Fruit fly (Drosophila melanogaster) whole organism, wandering third instar larva: ENCODE measurements around the gene CG43739.

Experiments
- Abd-B ChIP-seq: fragments of >200 bp; optimal IDR thresholded peaks from 2 replicates; lab custom pipeline; 2017; ENCODE audit warnings: missing biosample characterization, missing genetic modification characterization
- CG32264 ChIP-seq: fragments of 200-800 bp; sonication (Bioruptor generic); optimal IDR thresholded peaks from 2 replicates; lab custom pipeline; 2016; ENCODE audit warnings: missing biosample characterization, missing genetic modification characterization
- CG9705 ChIP-seq: fragments of 200-800 bp; sonication (Bioruptor generic); optimal IDR thresholded peaks from 2 replicates; lab custom pipeline; 2018; ENCODE audit warnings: missing biosample characterization, mild to moderate bottlenecking, missing genetic modification characterization
- CrebA ChIP-seq: fragments of 200-800 bp; sonication (Bioruptor generic); optimal IDR thresholded peaks from 2 replicates; lab custom pipeline; 2016; ENCODE audit warnings: missing biosample characterization, mild to moderate bottlenecking, missing genetic modification characterization, borderline replicate concordance
- Dfd ChIP-seq: fragments of >200 bp; optimal IDR thresholded peaks from 2 replicates; lab custom pipeline; 2017; ENCODE audit warnings: missing biosample characterization, missing genetic modification characterization
- Dif ChIP-seq: fragments of 200-275, 200-300 bp; sonication (Bioruptor generic); optimal IDR thresholded peaks from 2 replicates; lab custom pipeline; 2018; ENCODE audit warnings: missing biosample characterization, missing genetic modification characterization; ENCODE audit not compliant: partially characterized antibody
- GATAd ChIP-seq: sonication (Bioruptor generic); optimal IDR thresholded peaks from 2 replicates; lab custom pipeline; 2016; ENCODE audit warnings: missing biosample characterization, missing genetic modification characterization
- HLH106 ChIP-seq: fragments of 200-800 bp; optimal IDR thresholded peaks from 3 replicates; lab custom pipeline; 2019; ENCODE audit warnings: missing biosample characterization, mild to moderate bottlenecking, missing genetic modification characterization, moderate library complexity
- Hnf4 ChIP-seq: fragments of 200-800 bp; sonication (Bioruptor generic); optimal IDR thresholded peaks from 2 replicates; lab custom pipeline; 2016; ENCODE audit warnings: missing biosample characterization, mild to moderate bottlenecking, missing genetic modification characterization
- Hr78 ChIP-seq: fragments of >200 bp; optimal IDR thresholded peaks from 2 replicates; lab custom pipeline; 2017; ENCODE audit warnings: missing biosample characterization, missing genetic modification characterization
- Hr83 ChIP-seq: fragments of 200-300 bp; sonication (Bioruptor generic); optimal IDR thresholded peaks from 2 replicates; lab custom pipeline; 2016; ENCODE audit warnings: missing biosample characterization, mild to moderate bottlenecking, missing genetic modification characterization, moderate library complexity; ENCODE audit not compliant: poor library complexity, severe bottlenecking
- Jra ChIP-seq: sonication (Bioruptor generic); optimal IDR thresholded peaks from 2 replicates; lab custom pipeline; 2016; ENCODE audit warnings: missing biosample characterization, missing genetic modification characterization
- Mio ChIP-seq: sonication (Bioruptor generic); optimal IDR thresholded peaks from 2 replicates; lab custom pipeline; 2016; ENCODE audit warnings: missing biosample characterization, missing genetic modification characterization
- Myc ChIP-seq: fragments of >200 bp; optimal IDR thresholded peaks from 2 replicates; lab custom pipeline; 2017
- N ChIP-seq: fragments of >200 bp; optimal IDR thresholded peaks from 2 replicates; lab custom pipeline; 2018; ENCODE audit warnings: missing biosample characterization, missing external identifiers, missing genetic modification characterization
- OdsH ChIP-seq: fragments of 200-800 bp; sonication (Bioruptor generic); optimal IDR thresholded peaks from 2 replicates; lab custom pipeline; 2016; ENCODE audit warnings: missing biosample characterization, mild to moderate bottlenecking, missing genetic modification characterization
- Rel ChIP-seq, 2 experiments: fragments of 200-800 bp; sonication (Bioruptor generic) in 1 of 2; optimal IDR thresholded peaks; 2 replicates in 1 of 2; 3 replicates in 1 of 2; lab custom pipeline; 2016 to 2019; ENCODE audit warnings: mild to moderate bottlenecking in 2 of 2, missing biosample characterization in 2 of 2, missing genetic modification characterization in 2 of 2, moderate library complexity in 1 of 2
- Sp1 ChIP-seq: fragments of 200-800 bp; sonication (Bioruptor generic); optimal IDR thresholded peaks from 3 replicates; lab custom pipeline; 2019; ENCODE audit warnings: missing biosample characterization, mild to moderate bottlenecking, missing genetic modification characterization, moderate library complexity
- Vsx2 ChIP-seq: fragments of 200-300, 225-300 bp; sonication (Bioruptor generic); optimal IDR thresholded peaks from 2 replicates; lab custom pipeline; 2018; ENCODE audit warnings: missing biosample characterization, missing genetic modification characterization; ENCODE audit not compliant: partially characterized antibody
- br ChIP-seq: fragments of 200-800 bp; sonication (Bioruptor generic); optimal IDR thresholded peaks from 2 replicates; lab custom pipeline; 2016; ENCODE audit warnings: missing biosample characterization, missing genetic modification characterization
- brk ChIP-seq: fragments of 200-800 bp; sonication (Bioruptor generic); optimal IDR thresholded peaks from 2 replicates; lab custom pipeline; 2016; ENCODE audit warnings: missing biosample characterization, mild to moderate bottlenecking, missing genetic modification characterization
- dl ChIP-seq, 2 experiments: fragments of 175-275, 200-275 bp in 1 of 2; fragments of 200-275 bp in 1 of 2; sonication (Bioruptor generic); optimal IDR thresholded peaks; lab custom pipeline; 2018; ENCODE audit warnings: mild to moderate bottlenecking in 2 of 2, missing biosample characterization in 2 of 2, missing genetic modification characterization in 2 of 2, moderate library complexity in 2 of 2; ENCODE audit not compliant: partially characterized antibody in 2 of 2, insufficient read depth in 1 of 2
- dmrt93B ChIP-seq: fragments of 200-800 bp; sonication (Bioruptor generic); optimal IDR thresholded peaks from 2 replicates; lab custom pipeline; 2018; ENCODE audit warnings: missing biosample characterization, mild to moderate bottlenecking, missing genetic modification characterization
- dsf ChIP-seq: sonication (Bioruptor generic); optimal IDR thresholded peaks from 2 replicates; lab custom pipeline; 2016; ENCODE audit warnings: missing biosample characterization, missing genetic modification characterization, borderline replicate concordance
- ey ChIP-seq: fragments of 200-800 bp; sonication (Bioruptor generic); optimal IDR thresholded peaks from 2 replicates; lab custom pipeline; 2016; ENCODE audit warnings: missing biosample characterization, missing genetic modification characterization
- foxo ChIP-seq, 2 experiments: fragments of 200-800 bp; sonication (Bioruptor generic); optimal IDR thresholded peaks; 2 replicates in 1 of 2; 3 replicates in 1 of 2; lab custom pipeline; 2016 to 2017; ENCODE audit warnings: missing biosample characterization in 2 of 2, missing genetic modification characterization in 2 of 2
- fru ChIP-seq: fragments of 200-800 bp; sonication (Bioruptor generic); optimal IDR thresholded peaks from 3 replicates; lab custom pipeline; 2016; ENCODE audit warnings: missing biosample characterization, mild to moderate bottlenecking, missing genetic modification characterization
- h ChIP-seq: fragments of 200-800 bp; sonication (Bioruptor generic); optimal IDR thresholded peaks from 3 replicates; lab custom pipeline; 2016; ENCODE audit warnings: missing biosample characterization, mild to moderate bottlenecking, missing genetic modification characterization
- jim ChIP-seq: fragments of 175-275, 200-325 bp; sonication (Bioruptor generic); optimal IDR thresholded peaks from 2 replicates; lab custom pipeline; 2016; ENCODE audit warnings: missing biosample characterization, mild to moderate bottlenecking, missing genetic modification characterization
- lola ChIP-seq: fragments of >200 bp; optimal IDR thresholded peaks from 2 replicates; lab custom pipeline; 2017; ENCODE audit warnings: missing biosample characterization, missing genetic modification characterization
- pan ChIP-seq: fragments of >200 bp; optimal IDR thresholded peaks from 2 replicates; lab custom pipeline; 2017
- psq ChIP-seq: fragments of 200-800 bp; sonication (Bioruptor generic); optimal IDR thresholded peaks from 3 replicates; lab custom pipeline; 2017; ENCODE audit warnings: missing biosample characterization, mild to moderate bottlenecking, missing genetic modification characterization, moderate library complexity
- rgr ChIP-seq: fragments of 200-800 bp; sonication (Bioruptor generic); optimal IDR thresholded peaks from 3 replicates; lab custom pipeline; 2016; ENCODE audit warnings: missing biosample characterization, mild to moderate bottlenecking, missing genetic modification characterization
- sage ChIP-seq: fragments of 200-800 bp; sonication (Bioruptor generic); optimal IDR thresholded peaks from 2 replicates; lab custom pipeline; 2016; ENCODE audit warnings: missing biosample characterization, mild to moderate bottlenecking, missing genetic modification characterization
- sv ChIP-seq: fragments of 200-800 bp; sonication (Bioruptor generic); optimal IDR thresholded peaks from 3 replicates; lab custom pipeline; 2016; ENCODE audit warnings: missing biosample characterization, missing genetic modification characterization
- tai ChIP-seq: sonication (Bioruptor generic); optimal IDR thresholded peaks from 2 replicates; lab custom pipeline; 2016; ENCODE audit warnings: missing biosample characterization, missing genetic modification characterization
- usp ChIP-seq: fragments of >200 bp; optimal IDR thresholded peaks from 2 replicates; lab custom pipeline; 2017; ENCODE audit warnings: missing biosample characterization, missing genetic modification characterization
- woc ChIP-seq: sonication (Bioruptor generic); optimal IDR thresholded peaks from 2 replicates; lab custom pipeline; 2016; ENCODE audit warnings: missing biosample characterization, mild to moderate bottlenecking, missing genetic modification characterization

Gene CG43739

DNA sequence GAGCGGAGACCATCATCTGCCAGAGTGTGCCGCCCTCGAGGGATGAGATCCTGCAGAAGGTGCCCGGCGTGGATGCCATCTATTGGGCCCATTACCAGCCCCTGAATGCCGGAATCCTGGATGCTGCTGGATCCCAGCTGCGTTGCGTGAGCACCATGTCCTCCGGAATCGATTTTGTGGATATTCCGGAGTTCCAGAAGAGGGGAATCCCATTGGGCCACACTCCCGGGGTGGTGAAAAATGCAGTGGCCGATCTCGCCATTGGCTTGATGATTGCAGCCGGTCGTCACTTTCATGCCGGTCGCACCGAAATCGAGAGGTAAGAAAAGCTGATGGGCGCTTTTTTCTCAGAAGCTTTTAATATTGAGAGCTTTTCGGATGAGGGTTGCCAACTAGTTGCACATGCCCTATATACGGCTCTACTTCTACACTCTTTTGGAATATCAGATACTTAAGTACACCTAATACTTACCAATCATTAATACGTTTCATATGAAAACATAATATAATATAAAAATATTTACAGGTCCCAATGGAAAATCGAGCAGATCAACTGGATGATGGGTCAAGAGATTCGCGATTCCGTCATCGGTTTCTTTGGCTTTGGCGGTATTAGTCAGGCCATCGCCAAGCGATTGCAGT lies 88.9 kb downstream of the CG43739 start:
- TF ChIP-seq ey (GFP tag; lab: Kevin White, UChicago) (peak; percentile 0), dl (GFP tag; optimal IDR thresholded peaks at IDR 0.05; lab: Kevin White, UChicago; ENCODE audit: insufficient read depth in 1 of 2, partially characterized antibody in 2 of 2) (no peak), usp (GFP tag; lab: Kevin White, UChicago) (no peak), CG32264 (GFP tag; lab: Kevin White, UChicago) (no peak), tai (GFP tag; lab: Kevin White, UChicago) (no peak), dsf (GFP tag; lab: Kevin White, UChicago) (no peak), CrebA (GFP tag; lab: Kevin White, UChicago) (no peak), brk (GFP tag; lab: Kevin White, UChicago) (peak; percentile 55), N (no peak), Sp1 (GFP tag; lab: Kevin White, UChicago) (no peak), Rel (GFP tag; optimal IDR thresholded peaks at IDR 0.05; lab: Kevin White, UChicago) (no peak), Rel (tag; optimal IDR thresholded peaks at IDR 0.05; lab: Kevin White, UChicago) (peak; percentile 94), Jra (GFP tag; lab: Kevin White, UChicago) (no peak), Myc (lab: Kevin White, UChicago) (no peak), psq (GFP tag; lab: Kevin White, UChicago) (no peak), pan (no peak), CG9705 (GFP tag; lab: Kevin White, UChicago) (no peak), fru (GFP tag; lab: Kevin White, UChicago) (peak; percentile 27), sage (GFP tag; lab: Kevin White, UChicago) (peak; percentile 56), br (GFP tag; lab: Kevin White, UChicago) (peak; percentile 35), jim (GFP tag; lab: Kevin White, UChicago) (no peak), Abd-B (GFP tag; lab: Kevin White, UChicago) (no peak), Hr78 (GFP tag; lab: Kevin White, UChicago) (no peak), Dfd (GFP tag; lab: Kevin White, UChicago) (no peak), Dif (GFP tag; lab: Kevin White, UChicago) (peak; percentile 0), Hnf4 (GFP tag; lab: Kevin White, UChicago) (peak; percentile 22), sv (GFP tag; lab: Kevin White, UChicago) (no peak), Hr83 (GFP tag; lab: Kevin White, UChicago) (peak; percentile 38), h (GFP tag; lab: Kevin White, UChicago) (peak; percentile 70), woc (no peak), rgr (peak; percentile 25), Mio (GFP tag; lab: Kevin White, UChicago) (no peak), HLH106 (peak; percentile 39), foxo (GFP tag; optimal IDR thresholded peaks at IDR 0.05; lab: Kevin White, UChicago) (peak in 1 of 2 experiments; percentile 49), GATAd (no peak), OdsH (GFP tag; lab: Kevin White, UChicago) (peak; percentile 52), lola (GFP tag; lab: Kevin White, UChicago) (no peak), Vsx2 (GFP tag; lab: Kevin White, UChicago) (no peak), dmrt93B (GFP tag; lab: Kevin White, UChicago) (no peak)

DNA sequence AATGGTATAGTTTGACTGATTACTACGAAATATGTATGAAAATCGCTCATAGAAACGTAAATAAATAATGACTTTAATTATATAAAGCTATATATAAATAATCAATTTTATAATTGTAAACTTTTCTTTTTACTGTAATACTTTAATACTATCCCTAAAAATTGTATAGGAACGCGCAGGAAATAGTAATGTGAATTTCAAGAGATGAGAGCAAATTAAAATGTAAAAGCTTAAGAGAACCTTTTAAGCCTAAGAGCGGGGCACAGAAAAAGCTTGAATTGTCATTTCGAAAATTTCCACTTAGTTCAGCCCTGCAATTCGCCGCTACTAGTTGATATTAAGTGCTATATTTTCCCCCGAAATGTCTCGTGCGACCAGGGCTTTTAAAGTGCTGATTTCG lies 89.4 kb downstream of the CG43739 start, which contains the start of gene CG31673:
CG31673 (plus strand) TSS at position 301 of the 400 bp plus-strand sequence.
- TF ChIP-seq Dif (GFP tag; lab: Kevin White, UChicago), result peak; percentile 1
- no peak for TF ChIP-seq Vsx2 (GFP tag; lab: Kevin White, UChicago)
- TF ChIP-seq CrebA (GFP tag; lab: Kevin White, UChicago), result no peak
- no peak for TF ChIP-seq psq (GFP tag; lab: Kevin White, UChicago)
- no peak for TF ChIP-seq sv (GFP tag; lab: Kevin White, UChicago)
